In the genomic region with DNA sequence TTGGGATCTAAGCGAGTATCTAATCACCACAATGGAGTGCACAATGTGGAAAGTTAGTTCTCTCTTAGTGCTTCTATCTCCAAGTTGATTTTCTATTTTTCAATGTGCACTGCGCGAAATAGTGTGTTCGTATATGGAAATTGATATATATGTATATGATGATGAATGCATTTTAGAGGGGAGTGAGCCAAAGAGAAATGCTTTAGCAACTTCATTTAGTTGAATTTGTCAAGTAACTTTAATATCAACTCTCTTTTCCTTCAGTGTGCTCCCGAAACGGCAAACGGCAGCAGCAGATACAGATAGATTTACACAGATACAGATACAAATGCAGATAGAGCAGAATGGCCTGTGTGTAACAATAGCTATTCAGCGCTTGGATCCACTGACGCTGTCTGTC, we compare ENCODE assay signal across 4 fruit fly cellular contexts.
TF ChIP-seq lines count a peak whose summit lies in the region.

No protein-coding gene starts in this region.

TF ChIP-seq in whole organism, adult, 20 proteins besides CTCF, POLR2A, EP300 and RAD21 (continued from another document):
- no peak for TF ChIP-seq CG5204 (GFP tag; optimal IDR thresholded peaks at IDR 0.05; lab: Kevin White, UChicago)

TF ChIP-seq in whole organism, embryonic, 481 proteins besides CTCF, POLR2A, EP300 and RAD21 (continued from another document and continues in another):
- no peak for TF ChIP-seq CG1647 (GFP tag; optimal IDR thresholded peaks at IDR 0.05; lab: Kevin White, UChicago)
- TF ChIP-seq CG10462 (GFP tag; optimal IDR thresholded peaks at IDR 0.05; lab: Kevin White, UChicago), result peak; percentile 29
- TF ChIP-seq eyg (GFP tag; optimal IDR thresholded peaks at IDR 0.05; lab: Kevin White, UChicago), result no peak
- peak; percentile 26 for TF ChIP-seq trh (GFP tag; optimal IDR thresholded peaks at IDR 0.05; lab: Kevin White, UChicago)
- TF ChIP-seq PHDP (tag; optimal IDR thresholded peaks at IDR 0.05; lab: Kevin White, UChicago), result peak; percentile 62
- no peak for TF ChIP-seq CG16779 (GFP tag; IDR thresholded peaks at IDR 0.05; lab: Robert Waterston, UW)
- no peak for TF ChIP-seq Sox100B (GFP tag; optimal IDR thresholded peaks at IDR 0.05; lab: Kevin White, UChicago)
- no peak for TF ChIP-seq zen (tag; optimal IDR thresholded peaks at IDR 0.05; lab: Kevin White, UChicago)
- TF ChIP-seq CG6272 (GFP tag; IDR thresholded peaks at IDR 0.05; lab: Robert Waterston, UW), result no peak
- TF ChIP-seq CG14667 (GFP tag; IDR thresholded peaks at IDR 0.05; lab: Robert Waterston, UW), result peak; percentile 46; the same call in 1 of the 2 replicates
- TF ChIP-seq kay (GFP tag; optimal IDR thresholded peaks at IDR 0.05; lab: Kevin White, UChicago), result peak; percentile 25
- peak; percentile 69 for TF ChIP-seq CG8924 (tag; optimal IDR thresholded peaks at IDR 0.05; lab: Kevin White, UChicago)
- TF ChIP-seq NC2β (GFP tag; optimal IDR thresholded peaks at IDR 0.05; lab: Kevin White, UChicago), result peak; percentile 64
- peak; percentile 59 for TF ChIP-seq Rx (GFP tag; IDR thresholded peaks at IDR 0.05; lab: Robert Waterston, UW)
- peak; percentile 38 for TF ChIP-seq CG13775 (GFP tag; optimal IDR thresholded peaks at IDR 0.05; lab: Kevin White, UChicago)
- TF ChIP-seq CG33557 (GFP tag; optimal IDR thresholded peaks at IDR 0.05; lab: Kevin White, UChicago), result no peak
- TF ChIP-seq Ssrp (tag; optimal IDR thresholded peaks at IDR 0.05; lab: Kevin White, UChicago), result peak; percentile 71
- peak; percentile 17 for TF ChIP-seq Bdp1 (GFP tag; optimal IDR thresholded peaks at IDR 0.05; lab: Kevin White, UChicago)
- peak; percentile 0 for TF ChIP-seq trem (tag; optimal IDR thresholded peaks at IDR 0.05; lab: Kevin White, UChicago)
- TF ChIP-seq seq (GFP tag; IDR thresholded peaks at IDR 0.05; lab: Robert Waterston, UW), result peak; percentile 22; the same call in 1 of the 2 replicates
- peak; percentile 67; the same call in 2 of the 3 replicates for TF ChIP-seq so (GFP tag; IDR thresholded peaks at IDR 0.05; lab: Robert Waterston, UW)
- TF ChIP-seq emc (GFP tag; optimal IDR thresholded peaks at IDR 0.05; lab: Kevin White, UChicago), result no peak
- peak; percentile 57 for TF ChIP-seq ems (GFP tag; optimal IDR thresholded peaks at IDR 0.05; lab: Kevin White, UChicago)
- TF ChIP-seq Mes4 (GFP tag; optimal IDR thresholded peaks at IDR 0.05; lab: Kevin White, UChicago), result peak; percentile 51
- peak; percentile 41 to 71 for TF ChIP-seq Hr51 (GFP tag; optimal IDR thresholded peaks at IDR 0.05; lab: Kevin White, UChicago)
- TF ChIP-seq ap (GFP tag; IDR thresholded peaks at IDR 0.05; lab: Robert Waterston, UW), result peak; percentile 59
- TF ChIP-seq prd (optimal IDR thresholded peaks at IDR 0.05; lab: Kevin White, UChicago), result no peak
- TF ChIP-seq prd (GFP tag; IDR thresholded peaks at IDR 0.05; lab: Robert Waterston, UW), result peak; percentile 86
- peak; percentile 66 for TF ChIP-seq chn (GFP tag; optimal IDR thresholded peaks at IDR 0.05; lab: Kevin White, UChicago)
- no peak; the same call in 1 of the 2 replicates for TF ChIP-seq CG8765 (GFP tag; IDR thresholded peaks at IDR 0.05; lab: Robert Waterston, UW)
- no peak for TF ChIP-seq CG7987 (GFP tag; optimal IDR thresholded peaks at IDR 0.05; lab: Kevin White, UChicago)
- no peak for TF ChIP-seq Hmx (GFP tag; optimal IDR thresholded peaks at IDR 0.05; lab: Kevin White, UChicago)
- no peak for TF ChIP-seq nerfin-2 (GFP tag; IDR thresholded peaks at IDR 0.05; lab: Robert Waterston, UW; ENCODE audit: partially characterized antibody)
- peak; percentile 58 for TF ChIP-seq CG4424 (GFP tag; optimal IDR thresholded peaks at IDR 0.05; lab: Kevin White, UChicago)
- TF ChIP-seq run (tag; optimal IDR thresholded peaks at IDR 0.05; lab: Kevin White, UChicago), result no peak
- TF ChIP-seq CG3281 (GFP tag; optimal IDR thresholded peaks at IDR 0.05; lab: Kevin White, UChicago), result no peak
- TF ChIP-seq ATbp (GFP tag; optimal IDR thresholded peaks at IDR 0.05; lab: Kevin White, UChicago), result peak; percentile 55
- TF ChIP-seq wek (GFP tag; optimal IDR thresholded peaks at IDR 0.05; lab: Kevin White, UChicago), result no peak
- peak; percentile 57; the same call in 1 of the 2 replicates for TF ChIP-seq ttk (GFP tag; IDR thresholded peaks at IDR 0.05; lab: Robert Waterston, UW)
- no peak for TF ChIP-seq YL-1 (GFP tag; optimal IDR thresholded peaks at IDR 0.05; lab: Kevin White, UChicago)
- TF ChIP-seq z (GFP tag; IDR thresholded peaks at IDR 0.05; lab: Robert Waterston, UW), result 0 out of 3 replicates have a peak, but pooled peaks have one; percentile 19

TF ChIP-seq in whole organism, prepupa, 60 proteins besides CTCF, POLR2A, EP300 and RAD21 (continued from another document):
- TF ChIP-seq CG11902 (GFP tag; optimal IDR thresholded peaks at IDR 0.05; lab: Kevin White, UChicago) (no peak), CG10631 (GFP tag; optimal IDR thresholded peaks at IDR 0.05; lab: Kevin White, UChicago) (peak; percentile 53), dsx (GFP tag; optimal IDR thresholded peaks at IDR 0.05; lab: Kevin White, UChicago; ENCODE audit: poor library complexity, severe bottlenecking) (no peak), CG31627 (GFP tag; optimal IDR thresholded peaks at IDR 0.05; lab: Kevin White, UChicago) (peak; percentile 15), CG8319 (GFP tag; optimal IDR thresholded peaks at IDR 0.05; lab: Kevin White, UChicago) (no peak), CG6808 (GFP tag; optimal IDR thresholded peaks at IDR 0.05; lab: Kevin White, UChicago) (no peak), vri (GFP tag; optimal IDR thresholded peaks at IDR 0.05; lab: Kevin White, UChicago) (peak; percentile 4), CG1621 (tag; optimal IDR thresholded peaks at IDR 0.05; lab: Kevin White, UChicago) (no peak), svp (GFP tag; lab: Kevin White, UChicago) (peak; percentile 37), CG10669 (GFP tag; optimal IDR thresholded peaks at IDR 0.05; lab: Kevin White, UChicago) (no peak), pdm3 (GFP tag; optimal IDR thresholded peaks at IDR 0.05; lab: Kevin White, UChicago) (peak; percentile 69), Sox102F (GFP tag; optimal IDR thresholded peaks at IDR 0.05; lab: Kevin White, UChicago) (peak; percentile 7), Eip93F (GFP tag; optimal IDR thresholded peaks at IDR 0.05; lab: Kevin White, UChicago) (no peak), net (GFP tag; optimal IDR thresholded peaks at IDR 0.05; lab: Kevin White, UChicago) (peak; percentile 60), CG3032 (tag; optimal IDR thresholded peaks at IDR 0.05; lab: Kevin White, UChicago) (peak; percentile 3), ss (GFP tag; optimal IDR thresholded peaks at IDR 0.05; lab: Kevin White, UChicago) (no peak), OdsH (GFP tag; optimal IDR thresholded peaks at IDR 0.05; lab: Kevin White, UChicago) (peak; percentile 70), Smox (GFP tag; optimal IDR thresholded peaks at IDR 0.05; lab: Kevin White, UChicago) (peak; percentile 12), CG11762 (GFP tag; optimal IDR thresholded peaks at IDR 0.05; lab: Kevin White, UChicago; ENCODE audit: insufficient read depth) (no peak), cyc (GFP tag; optimal IDR thresholded peaks at IDR 0.05; lab: Kevin White, UChicago) (no peak), CG6163 (GFP tag; IDR thresholded peaks at IDR 0.05; lab: Robert Waterston, UW) (no peak), topi (GFP tag; optimal IDR thresholded peaks at IDR 0.05; lab: Kevin White, UChicago) (no peak), salr (GFP tag; optimal IDR thresholded peaks at IDR 0.05; lab: Kevin White, UChicago) (peak in 1 of 2 experiments; percentile 68), fd85E (GFP tag; optimal IDR thresholded peaks at IDR 0.05; lab: Kevin White, UChicago) (no peak), CG9139 (GFP tag; optimal IDR thresholded peaks at IDR 0.05; lab: Kevin White, UChicago) (no peak), Hr38 (GFP tag; optimal IDR thresholded peaks at IDR 0.05; lab: Kevin White, UChicago) (no peak), CG3919 (GFP tag; optimal IDR thresholded peaks at IDR 0.05; lab: Kevin White, UChicago) (peak; percentile 8), Lpt (GFP tag; optimal IDR thresholded peaks at IDR 0.05; lab: Kevin White, UChicago) (peak; percentile 83), Blimp-1 (GFP tag; optimal IDR thresholded peaks at IDR 0.05; lab: Kevin White, UChicago) (no peak), Sox15 (GFP tag; optimal IDR thresholded peaks at IDR 0.05; lab: Kevin White, UChicago) (no peak), CG7368 (GFP tag; optimal IDR thresholded peaks at IDR 0.05; lab: Kevin White, UChicago) (no peak), acj6 (GFP tag; optimal IDR thresholded peaks at IDR 0.05; lab: Kevin White, UChicago) (peak; percentile 61), CG6854 (GFP tag; optimal IDR thresholded peaks at IDR 0.05; lab: Kevin White, UChicago) (no peak), dac (GFP tag; optimal IDR thresholded peaks at IDR 0.05; lab: Kevin White, UChicago) (peak; percentile 65), CG16779 (tag; optimal IDR thresholded peaks at IDR 0.05; lab: Kevin White, UChicago) (no peak), CG6276 (GFP tag; optimal IDR thresholded peaks at IDR 0.05; lab: Kevin White, UChicago) (peak; percentile 47), CG6792 (GFP tag; optimal IDR thresholded peaks at IDR 0.05; lab: Kevin White, UChicago) (no peak), CG4318 (GFP tag; optimal IDR thresholded peaks at IDR 0.05; lab: Kevin White, UChicago) (peak; percentile 77), Gug (GFP tag; IDR thresholded peaks at IDR 0.05; lab: Robert Waterston, UW) (peak; percentile 88), Eip78C (GFP tag; lab: Kevin White, UChicago) (peak; percentile 88), lz (GFP tag; optimal IDR thresholded peaks at IDR 0.05; lab: Kevin White, UChicago) (peak; percentile 0)

TF ChIP-seq in whole organism, pupa, 21 proteins besides CTCF, POLR2A, EP300 and RAD21 (continued from another document):
- TF ChIP-seq D1 (tag; optimal IDR thresholded peaks at IDR 0.05; lab: Kevin White, UChicago), result no peak
TF ChIP-seq in whole organism, pupa: peak in this region for 12.
